Worm (Caenorhabditis elegans) whole organism, early embryonic: ENCODE measurements around the gene pgp-8.
A peak's percentile ranks its signal among the peaks of the same experiment; 100 is the strongest.

Source experiments
- B0310.2 ChIP-seq: sonication (generic microtip); optimal IDR thresholded peaks from 2 replicates; lab custom pipeline; 2016; ENCODE audit warnings: mild to moderate bottlenecking, missing genetic modification characterization, missing compliant biosample characterization
- F13C5.2 ChIP-seq: sonication (generic microtip); optimal IDR thresholded peaks from 2 replicates; lab custom pipeline; 2017; ENCODE audit warnings: mild to moderate bottlenecking, missing genetic modification characterization, inconsistent platforms, missing compliant biosample characterization
- aly-1 ChIP-seq: sonication (generic microtip); optimal IDR thresholded peaks from 2 replicates; lab custom pipeline; 2016; ENCODE audit warnings: missing genetic modification characterization, missing compliant biosample characterization
- ama-1 ChIP-seq: fragments of 150-350 bp; optimal IDR thresholded peaks from 2 replicates; lab custom pipeline; 2014
- ceh-13 ChIP-seq: fragments of 200-800 bp; sonication (Bioruptor generic); optimal IDR thresholded peaks from 2 replicates; lab custom pipeline; 2018; ENCODE audit warnings: mild to moderate bottlenecking, missing genetic modification characterization, missing compliant biosample characterization
- ceh-36 ChIP-seq: sonication (generic microtip); optimal IDR thresholded peaks from 2 replicates; lab custom pipeline; 2016; ENCODE audit warnings: missing genetic modification characterization, inconsistent platforms, missing compliant biosample characterization
- ets-7 ChIP-seq: sonication (generic microtip); optimal IDR thresholded peaks from 2 replicates; lab custom pipeline; 2016; ENCODE audit warnings: missing genotype, missing genetic modification characterization, missing compliant biosample characterization
- flt-1 ChIP-seq: fragments of 200-800 bp; sonication (Bioruptor generic); IDR thresholded peaks from 2 replicates; pipeline ENCODE4 v1.3.6; 2022; ENCODE audit warnings: missing genetic modification characterization, missing compliant biosample characterization
- hmbx-1 ChIP-seq: sonication (generic microtip); optimal IDR thresholded peaks from 2 replicates; lab custom pipeline; 2016; ENCODE audit warnings: mild to moderate bottlenecking, missing genetic modification characterization, missing compliant biosample characterization
- hmg-4 ChIP-seq: fragments of 200-800 bp; sonication (Bioruptor generic); optimal IDR thresholded peaks from 2 replicates; lab custom pipeline; 2018; ENCODE audit warnings: mild to moderate bottlenecking, missing genetic modification characterization, missing compliant biosample characterization
- hnd-1 ChIP-seq: sonication (generic microtip); optimal IDR thresholded peaks from 2 replicates; lab custom pipeline; 2016; ENCODE audit warnings: missing genetic modification characterization, missing compliant biosample characterization
- pes-1 ChIP-seq: fragments of 200-800 bp; sonication (Bioruptor generic); IDR thresholded peaks from 2 replicates; pipeline ENCODE4 v1.3.6; 2022; ENCODE audit warnings: missing genetic modification reagents, missing genetic modification characterization, missing compliant biosample characterization
- scrt-1 ChIP-seq: fragments of 200-800 bp; sonication (Bioruptor generic); IDR thresholded peaks from 2 replicates; pipeline ENCODE4 v1.3.6; 2022; ENCODE audit warnings: missing genetic modification characterization, missing compliant biosample characterization
- sea-1 ChIP-seq: fragments of 200-800 bp; sonication (Bioruptor generic); conservative IDR thresholded peaks from 2 replicates; pipeline ENCODE4 v1.3.6; 2022; ENCODE audit warnings: missing genetic modification characterization, missing compliant biosample characterization
- tbx-11 ChIP-seq: fragments of 200-800 bp; sonication (Bioruptor generic); IDR thresholded peaks from 2 replicates; pipeline ENCODE4 v1.3.6; 2022; ENCODE audit warnings: missing genetic modification characterization, missing compliant biosample characterization
- tbx-37 ChIP-seq: fragments of 200-800 bp; sonication (Bioruptor generic); conservative IDR thresholded peaks from 2 replicates; pipeline ENCODE4 v1.3.6; 2022; ENCODE audit warnings: missing genetic modification reagents, missing genetic modification characterization, missing compliant biosample characterization
- tra-4 ChIP-seq: sonication (generic microtip); optimal IDR thresholded peaks from 2 replicates; lab custom pipeline; 2017; ENCODE audit warnings: missing genetic modification characterization, missing compliant biosample characterization

Gene pgp-8

ce11 chrX:10851202-10851601 lies 13.0 kb downstream of the pgp-8 start:
- no peak for TF ChIP-seq aly-1 (tag; lab: Kevin White, UChicago)
- no peak for TF ChIP-seq flt-1 (GFP tag; lab: Robert Waterston, UW)
- TF ChIP-seq ceh-13 (GFP tag; lab: Kevin White, UChicago) = no peak
- no peak for TF ChIP-seq hnd-1 (tag; lab: Kevin White, UChicago)
- TF ChIP-seq hmbx-1 = no peak
- TF ChIP-seq scrt-1 (GFP tag; lab: Robert Waterston, UW) = no peak
- TF ChIP-seq tbx-11 (GFP tag; lab: Robert Waterston, UW) = no peak
- TF ChIP-seq sea-1 = no peak
- no peak for TF ChIP-seq tra-4 (tag; lab: Kevin White, UChicago)
- TF ChIP-seq F13C5.2 = no peak
- no peak for TF ChIP-seq ama-1 (lab: Kevin White, UChicago)
- TF ChIP-seq ceh-36 = no peak
- TF ChIP-seq tbx-37 (GFP tag; lab: Robert Waterston, UW) = no peak
- TF ChIP-seq ets-7 = no peak
- no peak for TF ChIP-seq hmg-4 (GFP tag; lab: Kevin White, UChicago)
- TF ChIP-seq pes-1 (GFP tag; lab: Robert Waterston, UW) = no peak

ce11 chrX:10846898-10847297 lies 17.3 kb downstream of the pgp-8 start:
- TF ChIP-seq sea-1 (no peak), ceh-36 (no peak), tbx-11 (GFP tag; lab: Robert Waterston, UW) (no peak)

- TF ChIP-seq tbx-37 (GFP tag; lab: Robert Waterston, UW) (no peak), ceh-36 (peak; percentile 19)
Measured at ce11 chrX:10844602-10845354, 19.4 kb downstream of the pgp-8 start, which contains the start of gene C05A9.2. Gene C05A9.2, minus strand, starts transcription at chrX:10844674.

ce11 chrX:10844137-10844536 lies 20.1 kb downstream of the pgp-8 start:
- 0 out of 2 replicates have a peak, but pooled peaks have one; percentile 35 for TF ChIP-seq pes-1 (GFP tag; lab: Robert Waterston, UW)
- no peak for TF ChIP-seq ets-7
- TF ChIP-seq ceh-36 = peak; percentile 43

- TF ChIP-seq tra-4 (tag; lab: Kevin White, UChicago) (no peak), ama-1 (lab: Kevin White, UChicago) (no peak), tbx-37 (GFP tag; lab: Robert Waterston, UW) (no peak), hnd-1 (tag; lab: Kevin White, UChicago) (no peak), hmbx-1 (no peak), B0310.2 (no peak), F13C5.2 (no peak), sea-1 (no peak), pes-1 (GFP tag; lab: Robert Waterston, UW) (no peak), flt-1 (GFP tag; lab: Robert Waterston, UW) (no peak), ets-7 (no peak), tbx-11 (GFP tag; lab: Robert Waterston, UW) (no peak), aly-1 (tag; lab: Kevin White, UChicago) (no peak), ceh-13 (GFP tag; lab: Kevin White, UChicago) (no peak), scrt-1 (GFP tag; lab: Robert Waterston, UW) (no peak)
Measured at ce11 chrX:10838550-10838949, 25.7 kb downstream of the pgp-8 start, which contains the start of gene plc-1. Gene plc-1, minus strand, starts transcription at chrX:10838650.

- no peak for TF ChIP-seq hmg-4 (GFP tag; lab: Kevin White, UChicago)
- TF ChIP-seq ceh-36 = peak; percentile 26
- no peak for TF ChIP-seq scrt-1 (GFP tag; lab: Robert Waterston, UW)
- no peak for TF ChIP-seq ceh-13 (GFP tag; lab: Kevin White, UChicago)
Measured at ce11 chrX:10837609-10838008, 26.6 kb downstream of the pgp-8 start.

ce11 chrX:10834568-10834967 lies 29.7 kb downstream of the pgp-8 start:
- TF ChIP-seq ceh-36 = no peak
- no peak for TF ChIP-seq ama-1 (lab: Kevin White, UChicago)

ce11 chrX:10821160-10821559 lies 43.1 kb downstream of the pgp-8 start:
- TF ChIP-seq hmg-4 (GFP tag; lab: Kevin White, UChicago) (no peak), ama-1 (lab: Kevin White, UChicago) (no peak), scrt-1 (GFP tag; lab: Robert Waterston, UW) (peak; percentile 87), hmbx-1 (no peak), pes-1 (GFP tag; lab: Robert Waterston, UW) (no peak), aly-1 (tag; lab: Kevin White, UChicago) (peak; percentile 12), F13C5.2 (peak; percentile 32), tbx-37 (GFP tag; lab: Robert Waterston, UW) (peak; percentile 65), sea-1 (0 out of 2 replicates have a peak, but pooled peaks have one; percentile 59), tra-4 (tag; lab: Kevin White, UChicago) (peak; percentile 34), ets-7 (peak; percentile 22), ceh-36 (peak; percentile 57), tbx-11 (GFP tag; lab: Robert Waterston, UW) (peak; percentile 76; the same call in 1 of the 2 replicates), flt-1 (GFP tag; lab: Robert Waterston, UW) (peak; percentile 75), hnd-1 (tag; lab: Kevin White, UChicago) (peak; percentile 50), B0310.2 (peak; percentile 43), ceh-13 (GFP tag; lab: Kevin White, UChicago) (peak; percentile 41)
